Worm (Caenorhabditis elegans) whole organism, L4 larva: Measurements from ENCODE around the gene cpn-2.

Experiments used
- F44E2.7 ChIP-seq: fragments of 200-800 bp; sonication (Bioruptor generic); IDR thresholded peaks from 2 replicates; pipeline ENCODE4 v2.1.2; 2022; ENCODE audit warnings: missing genetic modification characterization, missing compliant biosample characterization
- T26A8.4 ChIP-seq: fragments of 200-800 bp; sonication (Bioruptor generic); IDR thresholded peaks from 2 replicates; pipeline ENCODE4 v1.3.6; 2022; ENCODE audit warnings: missing genetic modification characterization, missing compliant biosample characterization
- ZK337.2 ChIP-seq: fragments of 200-800 bp; sonication (Bioruptor generic); IDR thresholded peaks from 2 replicates; pipeline ENCODE4 v1.3.6; 2022; ENCODE audit warnings: missing genetic modification reagents, missing genetic modification characterization, missing compliant biosample characterization
- aha-1 ChIP-seq: fragments of 150-350 bp; peaks from one replicate; lab custom pipeline; 2014; ENCODE audit warnings: missing biosample characterization, missing genetic modification characterization
- aly-2 ChIP-seq: sonication (generic microtip); optimal IDR thresholded peaks from 2 replicates; lab custom pipeline; 2018; ENCODE audit warnings: missing biosample characterization, missing genetic modification characterization
- ces-1 ChIP-seq: fragments of 150-350 bp; sonication (generic microtip); optimal IDR thresholded peaks from 4 replicates; lab custom pipeline; 2014; ENCODE audit warnings: missing biosample characterization, missing genetic modification reagents, missing genetic modification characterization
- daf-8 ChIP-seq: fragments of 200-800 bp; sonication (Bioruptor generic); IDR thresholded peaks from 2 replicates; pipeline ENCODE4 v1.3.6; 2022; ENCODE audit warnings: missing genetic modification characterization, missing compliant biosample characterization
- dmd-6 ChIP-seq: fragments of 200-800 bp; sonication (Bioruptor generic); IDR thresholded peaks from 2 replicates; pipeline ENCODE4 v1.3.6; 2022; ENCODE audit warnings: missing genetic modification reagents, missing genetic modification characterization, missing compliant biosample characterization
- dmd-8 ChIP-seq: fragments of 200-800 bp; sonication (Bioruptor generic); IDR thresholded peaks from 2 replicates; pipeline ENCODE4 v1.3.6; 2022; ENCODE audit warnings: missing genetic modification characterization, missing compliant biosample characterization
- dpl-1 ChIP-seq: fragments of 150-350 bp; optimal IDR thresholded peaks from 2 replicates; lab custom pipeline; 2014; ENCODE audit warnings: missing biosample characterization, missing genetic modification reagents, missing genetic modification characterization
- egl-27 ChIP-seq: sonication (generic microtip); optimal IDR thresholded peaks from 3 replicates; lab custom pipeline; 2017; ENCODE audit warnings: missing biosample characterization, missing genetic modification reagents, missing genetic modification characterization
- fkh-10 ChIP-seq: fragments of 150-350 bp; optimal IDR thresholded peaks from 2 replicates; lab custom pipeline; 2014; ENCODE audit warnings: missing biosample characterization, missing genetic modification reagents, missing genetic modification characterization
- fos-1 ChIP-seq: fragments of 150-350 bp; optimal IDR thresholded peaks from 2 replicates; lab custom pipeline; 2014; ENCODE audit warnings: missing biosample characterization, missing genetic modification characterization
- hlh-30 ChIP-seq: sonication (generic microtip); optimal IDR thresholded peaks from 2 replicates; lab custom pipeline; 2017; ENCODE audit warnings: antibody characterized with exemption, mild to moderate bottlenecking, missing genetic modification characterization, missing compliant biosample characterization; ENCODE audit not compliant: insufficient read depth
- lim-7 ChIP-seq: fragments of 200-800 bp; sonication (Bioruptor generic); IDR thresholded peaks from 2 replicates; pipeline ENCODE4 v1.3.6; 2022; ENCODE audit warnings: missing genetic modification characterization, missing compliant biosample characterization
- lin-1 ChIP-seq: fragments of 200-800 bp; sonication (Bioruptor generic); IDR thresholded peaks from 2 replicates; pipeline ENCODE4 v1.3.6; 2022; ENCODE audit warnings: missing genetic modification reagents, missing genetic modification characterization, missing compliant biosample characterization
- lin-13 ChIP-seq: fragments of 150-350 bp; optimal IDR thresholded peaks from 2 replicates; lab custom pipeline; 2014; ENCODE audit warnings: missing biosample characterization, missing genetic modification reagents, missing genetic modification characterization
- lir-3 ChIP-seq: sonication (generic microtip); optimal IDR thresholded peaks from 2 replicates; lab custom pipeline; 2016; ENCODE audit warnings: mild to moderate bottlenecking, missing genetic modification characterization, missing compliant biosample characterization
- lsy-2 ChIP-seq, 2 experiments: fragments of 150-350 bp in 1 of 2; sonication (generic microtip) in 1 of 2; optimal IDR thresholded peaks; 2 replicates each; lab custom pipeline; 2014 to 2017; ENCODE audit warnings: missing biosample characterization in 2 of 2, missing genetic modification characterization in 2 of 2
- mes-2 ChIP-seq: sonication (generic microtip); optimal IDR thresholded peaks from 2 replicates; lab custom pipeline; 2016; ENCODE audit warnings: missing genotype, mild to moderate bottlenecking, missing genetic modification characterization, missing compliant biosample characterization; ENCODE audit not compliant: poor library complexity, severe bottlenecking
- mxl-3 ChIP-seq: fragments of 200-800 bp; sonication (Bioruptor generic); optimal IDR thresholded peaks from 2 replicates; lab custom pipeline; 2018; ENCODE audit warnings: mild to moderate bottlenecking, missing genetic modification characterization, missing compliant biosample characterization
- nhr-11 ChIP-seq: fragments of 150-350 bp; optimal IDR thresholded peaks from 2 replicates; lab custom pipeline; 2014; ENCODE audit warnings: missing biosample characterization, missing genetic modification characterization
- nhr-111 ChIP-seq: fragments of 200-800 bp; sonication (Bioruptor generic); optimal IDR thresholded peaks from 2 replicates; lab custom pipeline; 2018; ENCODE audit warnings: mild to moderate bottlenecking, missing genetic modification characterization, missing compliant biosample characterization
- nhr-25 ChIP-seq: sonication (generic microtip); optimal IDR thresholded peaks from 2 replicates; lab custom pipeline; 2017; ENCODE audit warnings: missing genetic modification characterization, mild to moderate bottlenecking, missing compliant biosample characterization, antibody characterized with exemption, moderate library complexity, borderline replicate concordance; ENCODE audit not compliant: insufficient read depth
- nhr-42 ChIP-seq: fragments of 200-800 bp; sonication (Bioruptor generic); IDR thresholded peaks from 2 replicates; pipeline ENCODE4 v1.3.6; 2022; ENCODE audit warnings: missing genetic modification characterization, missing compliant biosample characterization
- nhr-6 ChIP-seq: fragments of 150-350 bp; optimal IDR thresholded peaks from 2 replicates; lab custom pipeline; 2014; ENCODE audit warnings: missing biosample characterization, missing genetic modification characterization
- nhr-77 ChIP-seq: fragments of 150-350 bp; optimal IDR thresholded peaks from 2 replicates; lab custom pipeline; 2014; ENCODE audit warnings: missing biosample characterization, missing genetic modification characterization
- php-3 ChIP-seq: fragments of 200-800 bp; sonication (Bioruptor generic); IDR thresholded peaks from 2 replicates; pipeline ENCODE4 v1.3.6; 2022; ENCODE audit warnings: missing genetic modification reagents, missing genetic modification characterization, missing compliant biosample characterization
- pqm-1 ChIP-seq: sonication (generic microtip); optimal IDR thresholded peaks from 2 replicates; lab custom pipeline; 2017; ENCODE audit warnings: missing biosample characterization, missing genetic modification characterization
- skn-1 ChIP-seq: fragments of 150-350 bp; optimal IDR thresholded peaks from 2 replicates; lab custom pipeline; 2014; ENCODE audit warnings: missing biosample characterization, missing genetic modification characterization
- snpc-4 ChIP-seq: fragments of 150-350 bp; optimal IDR thresholded peaks from 2 replicates; lab custom pipeline; 2014; ENCODE audit warnings: missing biosample characterization, missing genetic modification characterization
- unc-130 ChIP-seq: sonication (generic microtip); optimal IDR thresholded peaks from 2 replicates; lab custom pipeline; 2016; ENCODE audit warnings: missing genetic modification reagents, missing genetic modification characterization, missing compliant biosample characterization
- unc-62 ChIP-seq, 3 experiments: fragments of 150-350 bp in 1 of 3; sonication (generic microtip); optimal IDR thresholded peaks in 2 of 3; peaks in 1 of 3; 1 replicate in 1 of 3; 2 replicates in 2 of 3; lab custom pipeline; 2014 to 2017; ENCODE audit warnings: missing biosample characterization in 3 of 3, missing genetic modification characterization in 3 of 3, missing genetic modification reagents in 3 of 3, missing genotype in 1 of 3
- zag-1 ChIP-seq: fragments of 150-350 bp; optimal IDR thresholded peaks from 2 replicates; lab custom pipeline; 2014; ENCODE audit warnings: missing biosample characterization, missing genetic modification characterization
- zfp-3 ChIP-seq: fragments of 200-800 bp; sonication (Bioruptor generic); conservative IDR thresholded peaks from 2 replicates; pipeline ENCODE4 v1.3.6; 2022; ENCODE audit warnings: missing genetic modification reagents, missing genetic modification characterization, missing compliant biosample characterization
- ztf-11 ChIP-seq: fragments of 150-350 bp; optimal IDR thresholded peaks from 2 replicates; lab custom pipeline; 2014; ENCODE audit warnings: missing biosample characterization, missing genetic modification characterization

Gene cpn-2

DNA sequence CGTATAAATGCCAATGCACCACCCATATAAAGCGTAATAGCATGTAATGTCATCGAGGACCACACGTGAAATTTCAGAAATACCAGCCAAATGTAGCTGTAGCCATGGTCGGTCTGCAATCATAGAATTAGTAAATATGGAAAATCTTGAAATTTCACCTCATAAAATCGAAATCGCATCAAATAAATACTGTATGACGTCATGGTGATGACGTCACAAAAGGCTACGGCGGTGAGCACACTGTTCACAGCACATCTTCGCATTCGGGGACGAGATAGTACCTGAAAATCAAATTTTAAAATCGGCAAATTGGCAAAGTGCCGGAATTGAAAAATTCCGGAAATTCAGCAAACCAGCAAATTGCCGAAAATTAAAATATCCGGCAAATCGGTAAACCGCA lies 12.2 kb downstream of the cpn-2 start:
- peak in 1 of 2 experiments; percentile 22 for TF ChIP-seq unc-62 (GFP tag; optimal IDR thresholded peaks at IDR 0.05 in 1 of 2; lab: Kevin White, UChicago)
- TF ChIP-seq unc-62 (tag; optimal IDR thresholded peaks at IDR 0.05; lab: Kevin White, UChicago) = no peak
- TF ChIP-seq T26A8.4 (GFP tag; lab: Robert Waterston, UW) = no peak
- TF ChIP-seq nhr-25 (tag; lab: Kevin White, UChicago) = no peak
- no peak for TF ChIP-seq F44E2.7 (GFP tag; lab: Robert Waterston, UW)
- no peak for TF ChIP-seq fkh-10 (GFP tag; lab: Kevin White, UChicago)
- no peak for TF ChIP-seq aha-1 (tag; lab: Kevin White, UChicago)
- no peak for TF ChIP-seq lir-3 (tag; lab: Kevin White, UChicago)

DNA sequence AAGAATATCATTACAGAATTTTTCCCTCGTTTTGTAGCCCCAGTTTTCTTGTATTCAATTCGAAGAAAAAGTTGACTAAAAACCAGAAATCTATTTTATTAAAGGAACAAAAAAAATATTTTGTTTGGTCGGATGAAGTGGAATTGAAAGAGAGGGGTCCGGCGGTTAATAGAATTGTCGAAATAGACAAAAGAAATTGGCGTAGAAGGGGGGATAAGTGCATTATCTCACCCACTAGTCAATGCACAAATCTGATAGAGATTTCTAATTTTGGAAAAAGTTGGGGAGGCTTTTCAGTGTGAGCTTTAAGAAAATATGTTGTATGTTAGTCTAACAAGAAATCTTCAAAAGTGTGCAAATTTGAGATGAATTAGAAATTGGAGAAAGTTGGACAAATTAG lies 16.9 kb downstream of the cpn-2 start:
- TF ChIP-seq ces-1 (GFP tag; lab: Kevin White, UChicago) (peak; percentile 80), skn-1 (tag; lab: Kevin White, UChicago) (no peak)

DNA sequence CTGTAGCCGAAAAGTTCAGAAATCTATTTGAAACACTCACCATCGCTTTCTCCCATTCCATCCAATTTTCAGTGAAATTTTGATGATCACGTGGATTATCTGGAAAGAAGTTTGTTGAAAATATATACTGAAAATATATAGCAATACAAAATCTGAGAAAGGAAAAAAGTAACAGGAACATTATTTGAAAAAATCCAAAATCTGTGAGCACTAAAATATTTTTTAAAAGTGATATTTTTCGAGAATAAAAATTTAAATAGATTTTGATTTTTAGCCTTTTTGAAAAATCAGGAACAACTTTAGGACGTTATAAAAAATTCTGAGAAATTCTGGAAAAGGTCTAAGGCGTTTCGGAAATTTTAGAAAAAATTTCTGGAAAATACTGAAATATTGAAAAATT lies 19.4 kb downstream of the cpn-2 start, which contains the start of gene dmsr-4:
TSS of gene dmsr-4 (minus strand) at position 101 of the 400 bp plus-strand sequence.
- TF ChIP-seq aha-1 (tag; lab: Kevin White, UChicago) (peak; percentile 46), zag-1 (tag; lab: Kevin White, UChicago) (no peak)

ce11 chrII:367455-367854 lies 29.9 kb downstream of the cpn-2 start, which contains the start of gene ptr-3:
TSS of gene ptr-3 (minus strand) at chrII:367555.
- TF ChIP-seq lir-3 (tag; lab: Kevin White, UChicago) (no peak), lin-1 (GFP tag; lab: Robert Waterston, UW) (no peak), nhr-111 (GFP tag; lab: Kevin White, UChicago) (no peak), lsy-2 (tag; optimal IDR thresholded peaks at IDR 0.05; lab: Kevin White, UChicago) (no peak), nhr-25 (tag; lab: Kevin White, UChicago) (no peak), ztf-11 (tag; lab: Kevin White, UChicago) (no peak), dmd-6 (GFP tag; lab: Robert Waterston, UW) (no peak), mxl-3 (GFP tag; lab: Kevin White, UChicago) (no peak), aly-2 (no peak), egl-27 (no peak), dmd-8 (no peak), zfp-3 (GFP tag; lab: Robert Waterston, UW) (no peak), hlh-30 (tag; lab: Kevin White, UChicago) (no peak), unc-130 (GFP tag; lab: Kevin White, UChicago) (no peak), ZK337.2 (GFP tag; lab: Robert Waterston, UW) (no peak), daf-8 (no peak)

DNA sequence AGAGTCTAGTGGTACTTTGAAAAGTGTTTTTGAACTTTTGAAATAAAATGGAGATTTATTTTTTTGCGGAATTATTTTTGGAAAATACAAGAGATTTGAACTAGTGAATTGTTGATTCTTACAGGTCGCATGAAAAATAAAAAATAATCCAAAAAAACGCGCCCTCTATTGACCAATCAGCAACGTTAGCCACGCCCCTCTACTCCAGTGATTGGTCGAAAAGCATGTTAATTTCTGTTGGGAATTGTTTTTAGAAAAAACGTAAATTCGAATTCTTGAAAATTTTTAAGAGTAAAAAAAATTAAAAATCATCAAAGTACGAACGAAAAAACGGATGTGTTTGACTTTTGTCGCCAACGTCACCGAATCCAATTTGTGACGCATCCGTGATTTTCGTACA lies 32.8 kb downstream of the cpn-2 start:
- TF ChIP-seq lsy-2 (tag; optimal IDR thresholded peaks at IDR 0.05; lab: Kevin White, UChicago) (no peak), egl-27 (no peak), php-3 (GFP tag; lab: Robert Waterston, UW) (no peak), lin-13 (GFP tag; lab: Kevin White, UChicago) (no peak), pqm-1 (no peak), nhr-42 (GFP tag; lab: Robert Waterston, UW) (no peak), lim-7 (GFP tag; lab: Robert Waterston, UW) (no peak)

ce11 chrII:371549-371948 lies 34.0 kb downstream of the cpn-2 start:
- no peak for TF ChIP-seq snpc-4 (tag; lab: Kevin White, UChicago)
- TF ChIP-seq fos-1 (tag; lab: Kevin White, UChicago) = no peak
- no peak for TF ChIP-seq lir-3 (tag; lab: Kevin White, UChicago)
- TF ChIP-seq nhr-11 (tag; lab: Kevin White, UChicago) = no peak
- TF ChIP-seq nhr-6 (tag; lab: Kevin White, UChicago) = no peak
- TF ChIP-seq dpl-1 (GFP tag; lab: Kevin White, UChicago) = no peak
- no peak for TF ChIP-seq mes-2
- TF ChIP-seq nhr-77 (tag; lab: Kevin White, UChicago) = no peak
- TF ChIP-seq, all 104 proteins: peak for 0
